Worm (Caenorhabditis elegans) whole organism, late embryonic: Measurements from ENCODE around the gene K07F5.15.

Experiments used
- C08G9.2 ChIP-seq: sonication (generic microtip); optimal IDR thresholded peaks from 2 replicates; lab custom pipeline; 2016; ENCODE audit warnings: mild to moderate bottlenecking, missing genetic modification characterization, moderate library complexity, missing compliant biosample characterization
- C38D4.7 ChIP-seq: fragments of 200-800 bp; sonication (Bioruptor generic); optimal IDR thresholded peaks from 2 replicates; lab custom pipeline; 2018; ENCODE audit warnings: mild to moderate bottlenecking, missing genetic modification characterization, moderate library complexity, missing compliant biosample characterization
- K02D7.2 ChIP-seq: sonication (generic microtip); optimal IDR thresholded peaks from 2 replicates; lab custom pipeline; 2017; ENCODE audit warnings: mild to moderate bottlenecking, missing genetic modification characterization, missing compliant biosample characterization
- ahr-1 ChIP-seq: sonication (generic microtip); optimal IDR thresholded peaks from 2 replicates; lab custom pipeline; 2016; ENCODE audit warnings: missing genetic modification characterization, missing compliant biosample characterization
- ama-1 ChIP-seq: fragments of 150-350 bp; optimal IDR thresholded peaks from 2 replicates; lab custom pipeline; 2014
- ceh-14 ChIP-seq: sonication (generic microtip); optimal IDR thresholded peaks from 2 replicates; lab custom pipeline; 2016; ENCODE audit warnings: missing genotype, missing genetic modification characterization, missing compliant biosample characterization
- ceh-2 ChIP-seq: sonication (generic microtip); optimal IDR thresholded peaks from 2 replicates; lab custom pipeline; 2016; ENCODE audit warnings: missing genotype, missing genetic modification characterization, missing compliant biosample characterization
- ceh-24 ChIP-seq: sonication (generic microtip); optimal IDR thresholded peaks from 2 replicates; lab custom pipeline; 2016; ENCODE audit warnings: mild to moderate bottlenecking, missing genetic modification characterization, missing compliant biosample characterization
- ceh-45 ChIP-seq: fragments of 200-800 bp; sonication (Bioruptor generic); IDR thresholded peaks from 2 replicates; pipeline ENCODE4 v1.3.6; 2022; ENCODE audit warnings: missing genetic modification reagents, missing genetic modification characterization, missing compliant biosample characterization
- ceh-6 ChIP-seq: fragments of 200-800 bp; sonication (Bioruptor generic); optimal IDR thresholded peaks from 2 replicates; lab custom pipeline; 2018; ENCODE audit warnings: mild to moderate bottlenecking, missing genetic modification characterization, missing compliant biosample characterization
- che-1 ChIP-seq: sonication (generic microtip); optimal IDR thresholded peaks from 2 replicates; lab custom pipeline; 2016; ENCODE audit warnings: mild to moderate bottlenecking, missing genetic modification characterization, missing compliant biosample characterization
- dve-1 ChIP-seq: sonication (generic microtip); optimal IDR thresholded peaks from 2 replicates; lab custom pipeline; 2017; ENCODE audit warnings: antibody characterized with exemption, mild to moderate bottlenecking, missing genetic modification characterization, missing compliant biosample characterization
- elt-4 ChIP-seq: sonication (generic microtip); optimal IDR thresholded peaks from 2 replicates; lab custom pipeline; 2016; ENCODE audit warnings: missing genetic modification characterization, missing compliant biosample characterization
- ets-4 ChIP-seq: sonication (generic microtip); optimal IDR thresholded peaks from 2 replicates; lab custom pipeline; 2016; ENCODE audit warnings: missing genetic modification characterization, missing compliant biosample characterization
- eyg-1 ChIP-seq: sonication (generic microtip); optimal IDR thresholded peaks from 2 replicates; lab custom pipeline; 2016; ENCODE audit warnings: missing genotype, missing genetic modification characterization, missing compliant biosample characterization
- fkh-6 ChIP-seq: sonication (generic microtip); optimal IDR thresholded peaks from 2 replicates; lab custom pipeline; 2016; ENCODE audit warnings: missing genetic modification characterization, missing compliant biosample characterization
- gmeb-2 ChIP-seq: sonication (generic microtip); optimal IDR thresholded peaks from 2 replicates; lab custom pipeline; 2016; ENCODE audit warnings: missing genetic modification characterization, inconsistent platforms, missing compliant biosample characterization
- lim-6 ChIP-seq: sonication (generic microtip); optimal IDR thresholded peaks from 2 replicates; lab custom pipeline; 2016; ENCODE audit warnings: missing genetic modification characterization, missing compliant biosample characterization
- madf-2 ChIP-seq: sonication (generic microtip); optimal IDR thresholded peaks from 2 replicates; lab custom pipeline; 2017; ENCODE audit warnings: missing genetic modification characterization, missing compliant biosample characterization
- nhr-11 ChIP-seq: fragments of 150-350 bp; optimal IDR thresholded peaks from 2 replicates; lab custom pipeline; 2014; ENCODE audit warnings: missing biosample characterization, missing genetic modification characterization
- npax-4 ChIP-seq: sonication (generic microtip); optimal IDR thresholded peaks from 2 replicates; lab custom pipeline; 2016; ENCODE audit warnings: missing genetic modification characterization, missing compliant biosample characterization
- pag-3 ChIP-seq: sonication (generic microtip); optimal IDR thresholded peaks from 2 replicates; lab custom pipeline; 2016; ENCODE audit warnings: missing compliant biosample characterization, missing genetic modification characterization, borderline replicate concordance
- sdc-2 ChIP-seq: sonication (generic microtip); optimal IDR thresholded peaks from 2 replicates; lab custom pipeline; 2016; ENCODE audit warnings: missing genotype, missing genetic modification characterization, missing compliant biosample characterization
- sox-4 ChIP-seq: sonication (generic microtip); optimal IDR thresholded peaks from 2 replicates; lab custom pipeline; 2017; ENCODE audit warnings: mild to moderate bottlenecking, missing genetic modification characterization, inconsistent platforms, missing compliant biosample characterization
- tbx-2 ChIP-seq: sonication (generic microtip); optimal IDR thresholded peaks from 2 replicates; lab custom pipeline; 2016; ENCODE audit warnings: missing genetic modification characterization, missing compliant biosample characterization
- unc-3 ChIP-seq, 2 experiments: fragments of 200-800 bp in 1 of 2; sonication (Bioruptor generic) in 1 of 2; sonication (generic microtip) in 1 of 2; conservative IDR thresholded peaks in 1 of 2; optimal IDR thresholded peaks in 1 of 2; 2 replicates each; pipeline versions ENCODE4 v1.3.6 to Lab custom; 2016 to 2022; ENCODE audit warnings: missing compliant biosample characterization in 2 of 2, missing genetic modification characterization in 2 of 2, missing genetic modification reagents in 1 of 2
- zip-5 ChIP-seq: sonication (generic microtip); optimal IDR thresholded peaks from 2 replicates; lab custom pipeline; 2016; ENCODE audit warnings: missing genetic modification characterization, missing compliant biosample characterization
- ztf-16 ChIP-seq: sonication (generic microtip); optimal IDR thresholded peaks from 2 replicates; lab custom pipeline; 2017; ENCODE audit warnings: missing genetic modification characterization, missing compliant biosample characterization

The K07F5.15 gene

ce11 chrIV:9864778-9865177 is at the start of gene K07F5.15, which contains the start of gene K07F5.22:
Gene K07F5.15, plus strand, starts transcription at chrIV:9865078.
Gene K07F5.22, plus strand, starts transcription at chrIV:9865078.
- TF ChIP-seq ceh-6 (GFP tag; lab: Kevin White, UChicago) (no peak), madf-2 (tag; lab: Kevin White, UChicago) (no peak), tbx-2 (tag; lab: Kevin White, UChicago) (no peak), npax-4 (tag; lab: Kevin White, UChicago) (no peak), ets-4 (no peak), ama-1 (lab: Kevin White, UChicago) (no peak)
- TF ChIP-seq, all 69 proteins: peak for 0

DNA sequence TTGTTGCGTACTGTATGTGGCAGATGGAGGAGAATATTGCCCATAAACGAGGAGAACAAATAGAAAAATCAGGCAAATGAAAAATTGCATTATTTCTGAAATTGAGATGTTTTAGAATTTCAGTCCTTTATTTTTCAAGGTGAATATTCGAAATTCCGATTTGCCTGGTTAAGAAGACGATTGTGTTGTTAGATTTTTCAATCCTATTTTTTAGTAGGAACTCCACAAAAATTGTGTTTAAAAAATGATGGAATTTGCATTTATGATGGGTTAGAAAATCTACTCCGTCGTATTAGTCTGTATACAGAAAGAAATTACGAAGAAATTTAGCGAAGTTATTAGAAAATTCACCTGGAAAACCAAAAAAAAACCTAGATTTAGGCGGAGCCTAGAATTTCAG is 49.4 kb upstream of the K07F5.15 start, which contains the start of gene egl-20:
Gene egl-20, minus strand, starts transcription at position 101 of the 400 bp plus-strand sequence.
- TF ChIP-seq unc-3 (GFP tag; conservative IDR thresholded peaks at IDR 0.05; lab: Robert Waterston, UW) (no peak), unc-3 (tag; optimal IDR thresholded peaks at IDR 0.05; lab: Kevin White, UChicago) (no peak), dve-1 (tag; lab: Kevin White, UChicago) (no peak)

DNA sequence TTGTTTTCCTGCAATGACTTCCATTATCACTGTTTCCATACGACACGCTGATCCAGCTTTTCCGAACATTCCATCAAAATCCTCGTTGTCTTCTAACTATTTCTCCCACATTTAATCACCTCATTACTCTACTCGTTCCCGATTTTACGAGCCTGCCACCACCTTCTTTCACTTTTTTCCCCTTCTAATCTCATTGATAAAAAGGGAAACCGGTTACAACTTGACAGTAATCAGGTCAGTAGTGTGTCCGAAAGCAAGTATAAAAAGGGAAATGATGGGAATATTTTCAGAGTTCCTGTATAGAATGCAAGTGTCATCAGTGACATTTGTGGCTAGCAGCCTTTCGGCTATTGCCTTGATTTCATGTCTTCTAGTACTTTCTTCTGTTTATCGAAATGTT is 43.3 kb upstream of the K07F5.15 start, which contains the start of gene col-123:
Gene col-123, plus strand, starts transcription at position 301 of the 400 bp plus-strand sequence.
- no peak for TF ChIP-seq sox-4 (tag; lab: Kevin White, UChicago)

DNA sequence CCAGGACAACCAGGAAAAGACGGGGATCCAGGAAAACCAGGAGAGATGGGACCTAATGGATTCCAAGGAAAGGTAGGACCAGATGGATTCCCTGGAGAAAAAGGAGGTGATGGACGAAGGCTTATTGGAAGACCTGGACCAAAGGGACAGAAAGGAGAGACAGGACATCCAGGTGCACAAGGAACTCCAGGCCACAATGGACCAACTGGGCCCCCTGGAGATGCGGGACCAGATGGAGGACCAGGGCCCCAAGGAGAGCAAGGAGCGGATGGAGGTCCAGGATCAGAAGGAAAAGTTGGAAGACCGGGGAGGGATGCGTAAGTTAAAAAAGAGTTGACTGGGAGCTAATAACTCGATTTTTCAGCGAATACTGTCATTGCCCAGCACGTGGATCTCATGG is 42.3 kb upstream of the K07F5.15 start:
- TF ChIP-seq sox-4 (tag; lab: Kevin White, UChicago) = no peak
- no peak for TF ChIP-seq ceh-2
- TF ChIP-seq unc-3 (GFP tag; conservative IDR thresholded peaks at IDR 0.05; lab: Robert Waterston, UW) = no peak
- no peak for TF ChIP-seq unc-3 (tag; optimal IDR thresholded peaks at IDR 0.05; lab: Kevin White, UChicago)
- no peak for TF ChIP-seq ceh-24 (tag; lab: Kevin White, UChicago)
- no peak for TF ChIP-seq ceh-45 (GFP tag; lab: Robert Waterston, UW)
- TF ChIP-seq C08G9.2 (tag; lab: Kevin White, UChicago) = peak; percentile 9
- no peak for TF ChIP-seq C38D4.7
- no peak for TF ChIP-seq K02D7.2 (tag; lab: Kevin White, UChicago)
- no peak for TF ChIP-seq pag-3 (tag; lab: Kevin White, UChicago)

DNA sequence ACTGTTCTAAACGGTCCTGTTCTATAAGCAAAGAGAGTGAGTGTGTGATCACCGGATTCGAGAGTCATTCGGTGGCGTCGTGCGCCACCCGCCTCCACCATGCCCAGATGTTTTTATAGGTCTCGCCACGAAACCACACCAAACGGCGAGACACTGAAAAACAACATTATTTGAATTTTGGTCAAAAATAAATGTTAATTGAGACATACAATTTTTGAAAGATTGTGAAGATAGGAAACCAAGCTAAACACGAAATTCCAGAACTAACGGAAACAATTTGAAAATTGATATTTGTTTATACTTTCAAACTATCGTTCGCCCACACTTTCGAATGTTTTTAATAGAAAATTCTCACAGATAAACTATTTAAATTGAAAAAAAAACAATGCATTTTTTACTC is 40.4 kb upstream of the K07F5.15 start, which contains the start of gene catp-6:
Gene catp-6, minus strand, starts transcription at position 101 of the 400 bp plus-strand sequence.
- TF ChIP-seq ceh-14 (tag; lab: Kevin White, UChicago) (no peak), lim-6 (tag; lab: Kevin White, UChicago) (no peak), ahr-1 (tag; lab: Kevin White, UChicago) (no peak), K02D7.2 (tag; lab: Kevin White, UChicago) (no peak), eyg-1 (tag; lab: Kevin White, UChicago) (no peak), gmeb-2 (tag; lab: Kevin White, UChicago) (no peak), dve-1 (tag; lab: Kevin White, UChicago) (no peak), che-1 (no peak), ztf-16 (no peak), fkh-6 (tag; lab: Kevin White, UChicago) (no peak), nhr-11 (tag; lab: Kevin White, UChicago) (no peak)
- TF ChIP-seq, all 69 proteins: peak for 0

ce11 chrIV:9825196-9825744 is 39.6 kb upstream of the K07F5.15 start, which contains the start of gene mtr-4:
Gene mtr-4, plus strand, starts transcription at chrIV:9825694.
- no peak for TF ChIP-seq madf-2 (tag; lab: Kevin White, UChicago)
- TF ChIP-seq C38D4.7 = no peak
- no peak for TF ChIP-seq tbx-2 (tag; lab: Kevin White, UChicago)
- TF ChIP-seq zip-5 (tag; lab: Kevin White, UChicago) = no peak
- no peak for TF ChIP-seq elt-4 (tag; lab: Kevin White, UChicago)
- TF ChIP-seq ceh-45 (GFP tag; lab: Robert Waterston, UW) = no peak
- no peak for TF ChIP-seq sdc-2 (tag; lab: Kevin White, UChicago)
